Fruit fly (Drosophila melanogaster) whole organism: ENCODE data around the gene CG31897.

Experiments used
- CG8478 ChIP-seq: fragments of >200 bp; optimal IDR thresholded peaks from 2 replicates; lab custom pipeline; 2018; ENCODE audit warnings: inconsistent platforms
- Dll ChIP-seq: fragments of >200 bp; optimal IDR thresholded peaks from 2 replicates; lab custom pipeline; 2017
- EcR ChIP-seq, 2 experiments: fragments of >200 bp; optimal IDR thresholded peaks; 2 replicates each; lab custom pipeline; 2017; ENCODE audit warnings: missing biosample characterization in 2 of 2, missing genetic modification characterization in 2 of 2, missing genetic modification reagents in 2 of 2
- pan ChIP-seq: fragments of >200 bp; optimal IDR thresholded peaks from 2 replicates; lab custom pipeline; 2017
- usp ChIP-seq: fragments of >200 bp; optimal IDR thresholded peaks from 2 replicates; lab custom pipeline; 2017; ENCODE audit warnings: missing biosample characterization, missing genetic modification characterization, mixed read lengths

- TF ChIP-seq EcR (GFP tag; optimal IDR thresholded peaks at IDR 0.05; lab: Kevin White, UChicago) (no peak), CG8478 (lab: Kevin White, UChicago) (no peak), Dll (lab: Kevin White, UChicago) (no peak), pan (lab: Kevin White, UChicago) (no peak), usp (GFP tag; lab: Kevin White, UChicago) (no peak)
These were observed 18.7 kb upstream of the CG31897 start for dm6 chr2L:8423460-8424089.
